Worm (Caenorhabditis elegans) whole organism, L4/young adult: ENCODE measurements around the gene flp-26.

Experiments used
- W03F9.2 ChIP-seq: fragments of 150-350 bp; optimal IDR thresholded peaks from 2 replicates; lab custom pipeline; 2014; ENCODE audit warnings: missing biosample characterization, missing genetic modification characterization
- him-1 ChIP-seq: sonication (generic microtip); optimal IDR thresholded peaks from 2 replicates; lab custom pipeline; 2016; ENCODE audit warnings: missing genotype, missing genetic modification reagents, missing genetic modification characterization, missing compliant biosample characterization

ce11 chrX:7033716-7034270, 4.9 kb downstream of the flp-26 start:
- TF ChIP-seq W03F9.2 (tag; lab: Kevin White, UChicago), result no peak
- TF ChIP-seq him-1 (tag; lab: Kevin White, UChicago), result no peak
